Worm (Caenorhabditis elegans) whole organism, L2 larva: Measurements from ENCODE around the gene fbxa-224.

ENCODE experiments used
- F13H6.1 ChIP-seq: sonication (generic microtip); optimal IDR thresholded peaks from 2 replicates; lab custom pipeline; 2016; ENCODE audit warnings: missing genetic modification characterization, missing compliant biosample characterization
- Y55F3AM.14 ChIP-seq: fragments of 200-800 bp; sonication (Bioruptor generic); optimal IDR thresholded peaks from 2 replicates; lab custom pipeline; 2018; ENCODE audit warnings: mild to moderate bottlenecking, missing genetic modification characterization, missing compliant biosample characterization
- ZK546.5 ChIP-seq: sonication (generic microtip); optimal IDR thresholded peaks from 2 replicates; lab custom pipeline; 2017; ENCODE audit warnings: missing biosample characterization, missing genetic modification characterization
- ama-1 ChIP-seq: fragments of 150-350 bp; optimal IDR thresholded peaks from 2 replicates; lab custom pipeline; 2018; ENCODE audit warnings: inconsistent platforms
- ceh-16 ChIP-seq: fragments of 150-350 bp; optimal IDR thresholded peaks from 2 replicates; lab custom pipeline; 2014; ENCODE audit warnings: missing biosample characterization, missing genetic modification characterization
- ceh-82 ChIP-seq: fragments of 150-350 bp; optimal IDR thresholded peaks from 2 replicates; lab custom pipeline; 2014; ENCODE audit warnings: missing biosample characterization, missing genetic modification characterization
- egl-27 ChIP-seq: sonication (generic microtip); optimal IDR thresholded peaks from 3 replicates; lab custom pipeline; 2017; ENCODE audit warnings: missing biosample characterization, missing genetic modification reagents, missing genetic modification characterization
- gmeb-1 ChIP-seq: fragments of 150-350 bp; optimal IDR thresholded peaks from 2 replicates; lab custom pipeline; 2014; ENCODE audit warnings: missing biosample characterization, missing genetic modification characterization
- lin-11 ChIP-seq: fragments of 150-350 bp; sonication (generic microtip); optimal IDR thresholded peaks from 2 replicates; lab custom pipeline; 2014; ENCODE audit warnings: missing biosample characterization, missing genetic modification characterization, inconsistent platforms, mixed read lengths
- lin-13 ChIP-seq: fragments of 150-350 bp; optimal IDR thresholded peaks from 2 replicates; lab custom pipeline; 2014; ENCODE audit warnings: missing biosample characterization, missing genetic modification reagents, missing genetic modification characterization
- lin-39 ChIP-seq: fragments of 150-350 bp; optimal IDR thresholded peaks from 2 replicates; lab custom pipeline; 2014; ENCODE audit warnings: missing biosample characterization, missing genetic modification reagents, missing genetic modification characterization
- lsy-2 ChIP-seq, 2 experiments: fragments of 150-350 bp in 1 of 2; sonication (generic microtip) in 1 of 2; optimal IDR thresholded peaks; 2 replicates each; lab custom pipeline; 2014 to 2017; ENCODE audit warnings: missing biosample characterization in 2 of 2, missing genetic modification characterization in 2 of 2
- mab-5 ChIP-seq: fragments of 150-350 bp; optimal IDR thresholded peaks from 2 replicates; lab custom pipeline; 2014; ENCODE audit warnings: missing biosample characterization, missing genetic modification characterization
- mbf-1 ChIP-seq: sonication (generic microtip); optimal IDR thresholded peaks from 2 replicates; lab custom pipeline; 2017; ENCODE audit warnings: missing biosample characterization, missing genetic modification characterization
- mdl-1 ChIP-seq, 2 experiments: fragments of 150-350 bp in 1 of 2; sonication (generic microtip) in 1 of 2; optimal IDR thresholded peaks; 2 replicates each; lab custom pipeline; 2017; ENCODE audit warnings: missing biosample characterization in 2 of 2, missing genetic modification characterization in 2 of 2
- nhr-11 ChIP-seq: fragments of 150-350 bp; optimal IDR thresholded peaks from 2 replicates; lab custom pipeline; 2014; ENCODE audit warnings: missing biosample characterization, missing genetic modification characterization
- nhr-6 ChIP-seq: fragments of 150-350 bp; optimal IDR thresholded peaks from 2 replicates; lab custom pipeline; 2014; ENCODE audit warnings: missing biosample characterization, missing genetic modification characterization
- peb-1 ChIP-seq: fragments of 150-350 bp; optimal IDR thresholded peaks from 2 replicates; lab custom pipeline; 2014; ENCODE audit warnings: missing biosample characterization, missing genetic modification characterization
- unc-55 ChIP-seq: fragments of 150-350 bp; sonication (generic microtip); optimal IDR thresholded peaks from 3 replicates; lab custom pipeline; 2014; ENCODE audit warnings: missing biosample characterization, missing genetic modification reagents, missing genetic modification characterization
- zag-1 ChIP-seq: fragments of 150-350 bp; optimal IDR thresholded peaks from 2 replicates; lab custom pipeline; 2014; ENCODE audit warnings: missing biosample characterization, missing genetic modification characterization
- ztf-4 ChIP-seq: fragments of 150-350 bp; optimal IDR thresholded peaks from 2 replicates; lab custom pipeline; 2014; ENCODE audit warnings: missing biosample characterization, missing genetic modification characterization

fbxa-224 gene

ce11 chrII:7519221-7519620, 28.7 kb downstream of the fbxa-224 start, which contains the start of gene glb-9:
TSS of gene glb-9 (minus strand) at chrII:7519321.
- TF ChIP-seq ztf-4 (tag; lab: Kevin White, UChicago) (no peak), egl-27 (tag; lab: Kevin White, UChicago) (no peak), Y55F3AM.14 (GFP tag; lab: Kevin White, UChicago) (no peak), lin-11 (tag; lab: Kevin White, UChicago) (no peak), mdl-1 (tag; optimal IDR thresholded peaks at IDR 0.05; lab: Kevin White, UChicago) (no peak), nhr-6 (tag; lab: Kevin White, UChicago) (no peak), peb-1 (no peak), mab-5 (no peak), ceh-16 (tag; lab: Kevin White, UChicago) (no peak), lin-13 (GFP tag; lab: Kevin White, UChicago) (no peak), nhr-11 (tag; lab: Kevin White, UChicago) (no peak), F13H6.1 (tag; lab: Kevin White, UChicago) (no peak), ceh-82 (tag; lab: Kevin White, UChicago) (no peak), lsy-2 (tag; optimal IDR thresholded peaks at IDR 0.05; lab: Kevin White, UChicago) (no peak), gmeb-1 (tag; lab: Kevin White, UChicago) (no peak), ZK546.5 (tag; lab: Kevin White, UChicago) (no peak), ama-1 (no peak)

- TF ChIP-seq ceh-16 (tag; lab: Kevin White, UChicago) (no peak), Y55F3AM.14 (GFP tag; lab: Kevin White, UChicago) (no peak), ceh-82 (tag; lab: Kevin White, UChicago) (no peak), ztf-4 (tag; lab: Kevin White, UChicago) (no peak), lin-39 (tag; lab: Kevin White, UChicago) (no peak), unc-55 (GFP tag; lab: Kevin White, UChicago) (no peak), mbf-1 (tag; lab: Kevin White, UChicago) (no peak)
- TF ChIP-seq, all 48 proteins: peak for 0
Measured at ce11 chrII:7505005-7505404, 42.9 kb downstream of the fbxa-224 start, which contains the start of gene C28F5.1. TSS of gene C28F5.1 (plus strand) at chrII:7505305.

ce11 chrII:7499390-7499789, 48.6 kb downstream of the fbxa-224 start, which contains the start of gene srab-14:
TSS of gene srab-14 (minus strand) at chrII:7499490.
- TF ChIP-seq mbf-1 (tag; lab: Kevin White, UChicago) (no peak), zag-1 (tag; lab: Kevin White, UChicago) (no peak), ceh-82 (tag; lab: Kevin White, UChicago) (no peak), gmeb-1 (tag; lab: Kevin White, UChicago) (no peak)
